Worm (Caenorhabditis elegans) whole organism, late embryonic: Measurements from ENCODE around the gene nhr-143.

Experiments used
- C08G9.2 ChIP-seq: sonication (generic microtip); optimal IDR thresholded peaks from 2 replicates; lab custom pipeline; 2016; ENCODE audit warnings: mild to moderate bottlenecking, missing genetic modification characterization, moderate library complexity, missing compliant biosample characterization
- C38D4.7 ChIP-seq: fragments of 200-800 bp; sonication (Bioruptor generic); optimal IDR thresholded peaks from 2 replicates; lab custom pipeline; 2018; ENCODE audit warnings: mild to moderate bottlenecking, missing genetic modification characterization, moderate library complexity, missing compliant biosample characterization
- K02D7.2 ChIP-seq: sonication (generic microtip); optimal IDR thresholded peaks from 2 replicates; lab custom pipeline; 2017; ENCODE audit warnings: mild to moderate bottlenecking, missing genetic modification characterization, missing compliant biosample characterization
- Y22D7AL.16 ChIP-seq: sonication (generic microtip); optimal IDR thresholded peaks from 2 replicates; lab custom pipeline; 2016; ENCODE audit warnings: missing genetic modification characterization, missing compliant biosample characterization
- ama-1 ChIP-seq: fragments of 150-350 bp; optimal IDR thresholded peaks from 2 replicates; lab custom pipeline; 2014
- ceh-19 ChIP-seq: fragments of 200-800 bp; sonication (Bioruptor generic); optimal IDR thresholded peaks from 2 replicates; lab custom pipeline; 2018; ENCODE audit warnings: mild to moderate bottlenecking, missing genetic modification characterization, missing compliant biosample characterization
- ceh-22 ChIP-seq: sonication (generic microtip); optimal IDR thresholded peaks from 2 replicates; lab custom pipeline; 2017; ENCODE audit warnings: missing biosample characterization, missing genetic modification characterization
- ceh-31 ChIP-seq: sonication (generic microtip); optimal IDR thresholded peaks from 2 replicates; lab custom pipeline; 2016; ENCODE audit warnings: missing genetic modification characterization, missing compliant biosample characterization
- ceh-48 ChIP-seq: sonication (generic microtip); optimal IDR thresholded peaks from 2 replicates; lab custom pipeline; 2016; ENCODE audit warnings: missing genetic modification characterization, inconsistent platforms, missing compliant biosample characterization
- ceh-6 ChIP-seq: fragments of 200-800 bp; sonication (Bioruptor generic); optimal IDR thresholded peaks from 2 replicates; lab custom pipeline; 2018; ENCODE audit warnings: mild to moderate bottlenecking, missing genetic modification characterization, missing compliant biosample characterization
- che-1 ChIP-seq: sonication (generic microtip); optimal IDR thresholded peaks from 2 replicates; lab custom pipeline; 2016; ENCODE audit warnings: mild to moderate bottlenecking, missing genetic modification characterization, missing compliant biosample characterization
- dve-1 ChIP-seq: sonication (generic microtip); optimal IDR thresholded peaks from 2 replicates; lab custom pipeline; 2017; ENCODE audit warnings: antibody characterized with exemption, mild to moderate bottlenecking, missing genetic modification characterization, missing compliant biosample characterization
- elt-4 ChIP-seq: sonication (generic microtip); optimal IDR thresholded peaks from 2 replicates; lab custom pipeline; 2016; ENCODE audit warnings: missing genetic modification characterization, missing compliant biosample characterization
- ets-4 ChIP-seq: sonication (generic microtip); optimal IDR thresholded peaks from 2 replicates; lab custom pipeline; 2016; ENCODE audit warnings: missing genetic modification characterization, missing compliant biosample characterization
- fkh-10 ChIP-seq: fragments of 150-350 bp; optimal IDR thresholded peaks from 2 replicates; lab custom pipeline; 2014; ENCODE audit warnings: missing biosample characterization, missing genetic modification reagents, missing genetic modification characterization
- fkh-6 ChIP-seq: sonication (generic microtip); optimal IDR thresholded peaks from 2 replicates; lab custom pipeline; 2016; ENCODE audit warnings: missing genetic modification characterization, missing compliant biosample characterization
- hlh-13 ChIP-seq: fragments of 200-800 bp; sonication (Bioruptor generic); optimal IDR thresholded peaks from 2 replicates; lab custom pipeline; 2018; ENCODE audit warnings: mild to moderate bottlenecking, missing genetic modification characterization, missing compliant biosample characterization
- hlh-30 ChIP-seq: sonication (generic microtip); optimal IDR thresholded peaks from 2 replicates; lab custom pipeline; 2017; ENCODE audit warnings: antibody characterized with exemption, missing genetic modification characterization, missing compliant biosample characterization; ENCODE audit not compliant: insufficient read depth
- hlh-6 ChIP-seq: sonication (generic microtip); optimal IDR thresholded peaks from 2 replicates; lab custom pipeline; 2016; ENCODE audit warnings: missing genotype, missing genetic modification characterization, missing compliant biosample characterization
- madf-2 ChIP-seq: sonication (generic microtip); optimal IDR thresholded peaks from 2 replicates; lab custom pipeline; 2017; ENCODE audit warnings: missing genetic modification characterization, missing compliant biosample characterization
- mec-3 ChIP-seq: sonication (generic microtip); optimal IDR thresholded peaks from 2 replicates; lab custom pipeline; 2016; ENCODE audit warnings: borderline replicate concordance, missing genetic modification characterization, missing compliant biosample characterization
- nfya-1 ChIP-seq: sonication (generic microtip); optimal IDR thresholded peaks from 2 replicates; lab custom pipeline; 2017; ENCODE audit warnings: missing genetic modification characterization, mild to moderate bottlenecking, missing compliant biosample characterization, antibody characterized with exemption, moderate library complexity
- pag-3 ChIP-seq: sonication (generic microtip); optimal IDR thresholded peaks from 2 replicates; lab custom pipeline; 2016; ENCODE audit warnings: missing compliant biosample characterization, missing genetic modification characterization, borderline replicate concordance
- pat-9 ChIP-seq: fragments of 200-800 bp; sonication (Bioruptor generic); optimal IDR thresholded peaks from 2 replicates; lab custom pipeline; 2018; ENCODE audit warnings: mild to moderate bottlenecking, missing genetic modification characterization, moderate library complexity, missing compliant biosample characterization
- pax-1 ChIP-seq: fragments of 150-350 bp; optimal IDR thresholded peaks from 2 replicates; lab custom pipeline; 2014; ENCODE audit warnings: missing biosample characterization, missing genetic modification characterization
- pha-4 ChIP-seq: fragments of 150-350 bp; optimal IDR thresholded peaks from 2 replicates; lab custom pipeline; 2018; ENCODE audit warnings: missing biosample characterization, missing genetic modification reagents, missing genetic modification characterization
- pqm-1 ChIP-seq: sonication (generic microtip); optimal IDR thresholded peaks from 2 replicates; lab custom pipeline; 2016; ENCODE audit warnings: missing genetic modification characterization, missing compliant biosample characterization
- pros-1 ChIP-seq: fragments of 150-350 bp; optimal IDR thresholded peaks from 2 replicates; lab custom pipeline; 2014; ENCODE audit warnings: missing biosample characterization, missing genetic modification reagents, missing genetic modification characterization
- ref-2 ChIP-seq: sonication (generic microtip); optimal IDR thresholded peaks from 2 replicates; lab custom pipeline; 2016; ENCODE audit warnings: missing genetic modification characterization, missing compliant biosample characterization
- sdc-2 ChIP-seq: sonication (generic microtip); optimal IDR thresholded peaks from 2 replicates; lab custom pipeline; 2016; ENCODE audit warnings: missing genotype, missing genetic modification characterization, missing compliant biosample characterization
- sox-4 ChIP-seq: sonication (generic microtip); optimal IDR thresholded peaks from 2 replicates; lab custom pipeline; 2017; ENCODE audit warnings: mild to moderate bottlenecking, missing genetic modification characterization, inconsistent platforms, missing compliant biosample characterization
- syd-9 ChIP-seq: sonication (generic microtip); optimal IDR thresholded peaks from 2 replicates; lab custom pipeline; 2016; ENCODE audit warnings: mild to moderate bottlenecking, missing genetic modification characterization, moderate library complexity, missing compliant biosample characterization
- tbx-7 ChIP-seq: sonication (generic microtip); optimal IDR thresholded peaks from 2 replicates; lab custom pipeline; 2016; ENCODE audit warnings: missing genotype, missing genetic modification characterization, missing compliant biosample characterization
- ttx-3 ChIP-seq: sonication (generic microtip); optimal IDR thresholded peaks from 2 replicates; lab custom pipeline; 2016; ENCODE audit warnings: missing genetic modification reagents, missing genetic modification characterization, missing compliant biosample characterization
- unc-3 ChIP-seq, 2 experiments: fragments of 200-800 bp in 1 of 2; sonication (Bioruptor generic) in 1 of 2; sonication (generic microtip) in 1 of 2; conservative IDR thresholded peaks in 1 of 2; optimal IDR thresholded peaks in 1 of 2; 2 replicates each; pipeline versions ENCODE4 v1.3.6 to Lab custom; 2016 to 2022; ENCODE audit warnings: missing compliant biosample characterization in 2 of 2, missing genetic modification characterization in 2 of 2, missing genetic modification reagents in 1 of 2
- zip-5 ChIP-seq: sonication (generic microtip); optimal IDR thresholded peaks from 2 replicates; lab custom pipeline; 2016; ENCODE audit warnings: missing genetic modification characterization, missing compliant biosample characterization
- ztf-16 ChIP-seq: sonication (generic microtip); optimal IDR thresholded peaks from 2 replicates; lab custom pipeline; 2017; ENCODE audit warnings: missing genetic modification characterization, missing compliant biosample characterization

The nhr-143 gene

DNA sequence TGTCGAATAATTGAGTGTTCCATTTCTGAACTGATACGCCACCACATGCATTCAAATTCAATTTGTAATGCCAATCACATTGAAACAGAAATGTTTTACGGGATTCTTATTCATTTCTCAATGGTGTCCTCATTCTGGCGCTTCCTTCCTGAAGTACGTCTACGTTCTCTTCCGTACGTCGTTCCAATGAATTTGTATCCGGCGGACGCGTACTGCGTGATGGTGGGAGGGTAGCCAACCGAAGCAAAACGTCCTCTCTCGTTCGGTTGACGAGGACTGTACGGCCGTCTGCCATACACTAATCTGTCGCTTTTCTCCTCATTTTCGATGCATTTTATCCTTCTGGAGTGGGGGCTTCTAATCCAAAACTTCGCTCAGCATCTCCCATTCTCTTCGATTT lies 24.9 kb downstream of the nhr-143 start:
- no peak for TF ChIP-seq ceh-22 (tag; lab: Kevin White, UChicago)
- no peak for TF ChIP-seq madf-2
- TF ChIP-seq pha-4: no peak
- no peak for TF ChIP-seq Y22D7AL.16 (tag; lab: Kevin White, UChicago)
- TF ChIP-seq syd-9 (tag; lab: Kevin White, UChicago): no peak
- no peak for TF ChIP-seq ceh-6 (GFP tag; lab: Kevin White, UChicago)
- TF ChIP-seq tbx-7 (tag; lab: Kevin White, UChicago): no peak
- no peak for TF ChIP-seq hlh-13 (GFP tag; lab: Kevin White, UChicago)
- TF ChIP-seq dve-1 (tag; lab: Kevin White, UChicago): no peak
- no peak for TF ChIP-seq fkh-6
- TF ChIP-seq ets-4 (tag; lab: Kevin White, UChicago): no peak
- no peak for TF ChIP-seq fkh-10 (GFP tag; lab: Kevin White, UChicago)
- no peak for TF ChIP-seq ztf-16
- TF ChIP-seq pros-1 (tag; lab: Kevin White, UChicago): no peak

DNA sequence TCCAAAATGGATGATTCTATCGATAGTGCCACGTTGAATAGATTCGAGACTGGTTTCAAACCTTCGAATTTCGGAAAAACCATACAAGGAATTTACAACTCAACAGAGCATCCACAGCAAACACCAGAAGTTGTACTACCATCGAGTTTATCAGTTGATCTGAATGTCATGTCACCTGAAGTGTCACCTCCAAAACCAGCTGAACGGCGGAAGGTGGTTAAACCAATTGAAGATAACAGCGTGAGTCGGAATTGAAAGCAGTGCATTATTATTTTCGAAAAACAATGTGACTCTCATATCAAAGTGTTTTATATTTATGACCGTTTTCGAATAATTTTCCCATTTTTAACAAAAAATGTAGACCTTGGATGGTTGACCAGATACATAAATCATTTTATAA lies 25.7 kb downstream of the nhr-143 start:
- TF ChIP-seq ref-2 (tag; lab: Kevin White, UChicago): no peak
- no peak for TF ChIP-seq pat-9 (tag; lab: Kevin White, UChicago)
- no peak for TF ChIP-seq ztf-16
- no peak for TF ChIP-seq C38D4.7 (GFP tag; lab: Kevin White, UChicago)
- no peak for TF ChIP-seq nfya-1 (tag; lab: Kevin White, UChicago)
- no peak for TF ChIP-seq ceh-22 (tag; lab: Kevin White, UChicago)
- no peak for TF ChIP-seq Y22D7AL.16 (tag; lab: Kevin White, UChicago)

DNA sequence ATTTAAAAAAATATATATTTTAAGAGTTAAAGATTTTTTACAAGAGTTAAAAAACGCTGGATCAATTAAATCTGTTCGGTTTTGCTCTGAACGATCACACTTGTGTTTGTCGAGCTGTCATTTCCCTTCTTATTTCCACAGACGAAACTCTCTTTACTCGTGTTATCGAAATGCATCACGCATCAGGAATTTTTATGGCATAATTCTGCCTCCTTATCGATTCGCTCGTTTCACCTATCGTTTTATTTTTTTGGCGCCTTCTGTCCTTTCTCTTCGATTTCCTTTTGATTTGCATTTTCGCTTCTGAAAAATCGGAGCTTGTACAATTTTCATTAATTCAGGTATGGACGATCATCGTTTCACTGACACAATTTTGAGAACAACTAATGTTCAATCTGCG lies 26.4 kb downstream of the nhr-143 start:
- no peak for TF ChIP-seq ztf-16
- no peak for TF ChIP-seq hlh-30 (tag; lab: Kevin White, UChicago)
- no peak for TF ChIP-seq pax-1
- no peak for TF ChIP-seq madf-2
- no peak for TF ChIP-seq pros-1 (tag; lab: Kevin White, UChicago)
- no peak for TF ChIP-seq ama-1 (lab: Kevin White, UChicago)
- TF ChIP-seq K02D7.2 (tag; lab: Kevin White, UChicago): no peak
- no peak for TF ChIP-seq mec-3 (tag; lab: Kevin White, UChicago)
- no peak for TF ChIP-seq pha-4
- no peak for TF ChIP-seq elt-4 (tag; lab: Kevin White, UChicago)
- no peak for TF ChIP-seq hlh-13 (GFP tag; lab: Kevin White, UChicago)
- no peak for TF ChIP-seq ceh-19

DNA sequence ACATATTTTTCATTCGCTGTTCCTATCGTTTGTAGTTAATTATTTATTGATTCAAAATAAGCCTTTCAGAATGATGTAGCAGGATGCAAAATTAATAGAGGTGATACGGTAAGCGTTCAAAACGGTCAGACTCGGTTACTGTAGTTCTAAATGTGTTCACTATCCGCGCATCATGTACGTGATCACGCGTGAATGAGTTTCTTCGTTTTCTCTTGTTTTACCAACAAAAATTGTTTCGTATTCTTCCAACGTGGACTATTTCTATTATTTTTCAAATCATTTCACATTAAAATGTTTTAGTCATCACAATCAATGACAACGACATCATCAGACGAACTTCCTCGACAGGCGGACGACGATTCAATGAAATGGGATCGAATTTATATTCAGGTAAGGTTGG lies 27.2 kb downstream of the nhr-143 start, which contains the start of gene gck-1:
Gene gck-1 (plus strand): TSS at position 301 of the 400 bp plus-strand sequence.
- TF ChIP-seq unc-3 (GFP tag; conservative IDR thresholded peaks at IDR 0.05; lab: Robert Waterston, UW): no peak
- TF ChIP-seq unc-3 (tag; optimal IDR thresholded peaks at IDR 0.05; lab: Kevin White, UChicago): no peak
- TF ChIP-seq pag-3 (tag; lab: Kevin White, UChicago): no peak
- TF ChIP-seq pqm-1: no peak
- TF ChIP-seq ttx-3 (tag; lab: Kevin White, UChicago): no peak
- TF ChIP-seq che-1 (tag; lab: Kevin White, UChicago): no peak
- TF ChIP-seq, all 69 proteins: peak for 0

DNA sequence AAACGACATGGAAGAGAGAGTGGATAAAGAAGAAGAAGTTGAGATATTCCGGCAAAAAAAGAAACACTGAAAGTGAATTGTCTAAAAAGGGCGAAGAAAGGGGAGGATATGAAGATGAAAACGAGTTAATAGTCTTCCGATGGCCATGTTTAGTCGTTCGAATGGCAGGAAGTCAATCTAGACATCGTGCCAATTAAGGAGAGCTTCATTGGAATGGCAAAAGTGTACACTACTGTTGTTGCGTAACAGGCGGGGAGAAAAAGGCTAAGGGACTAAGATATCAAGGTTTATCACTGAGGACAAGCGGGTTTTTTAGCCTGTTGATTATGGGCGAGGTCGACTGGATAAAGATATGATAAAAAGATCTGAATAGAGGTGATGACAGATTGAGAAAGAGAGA lies 28.6 kb downstream of the nhr-143 start:
- TF ChIP-seq fkh-10 (GFP tag; lab: Kevin White, UChicago): no peak
- no peak for TF ChIP-seq hlh-6 (tag; lab: Kevin White, UChicago)
- no peak for TF ChIP-seq ceh-31 (tag; lab: Kevin White, UChicago)
- no peak for TF ChIP-seq hlh-30 (tag; lab: Kevin White, UChicago)
- TF ChIP-seq nfya-1 (tag; lab: Kevin White, UChicago): no peak
- no peak for TF ChIP-seq zip-5 (tag; lab: Kevin White, UChicago)
- no peak for TF ChIP-seq Y22D7AL.16 (tag; lab: Kevin White, UChicago)
- no peak for TF ChIP-seq sdc-2 (tag; lab: Kevin White, UChicago)
- TF ChIP-seq ceh-48 (tag; lab: Kevin White, UChicago): no peak
- no peak for TF ChIP-seq hlh-13 (GFP tag; lab: Kevin White, UChicago)
- no peak for TF ChIP-seq C08G9.2 (tag; lab: Kevin White, UChicago)
- no peak for TF ChIP-seq sox-4 (tag; lab: Kevin White, UChicago)
